Worm (Caenorhabditis elegans) whole organism, L3 larva: ENCODE data around the gene T15H9.4.

Source experiments
- R02D3.7 ChIP-seq: fragments of 150-350 bp; optimal IDR thresholded peaks from 2 replicates; lab custom pipeline; 2014; ENCODE audit warnings: missing biosample characterization, missing genetic modification characterization
- daf-12 ChIP-seq: fragments of 150-350 bp; optimal IDR thresholded peaks from 2 replicates; lab custom pipeline; 2014; ENCODE audit warnings: missing biosample characterization, missing genetic modification reagents, missing genetic modification characterization
- elt-1 ChIP-seq: fragments of 150-350 bp; optimal IDR thresholded peaks from 2 replicates; lab custom pipeline; 2014; ENCODE audit warnings: missing biosample characterization, missing genetic modification characterization
- fkh-10 ChIP-seq: sonication (generic microtip); optimal IDR thresholded peaks from 2 replicates; lab custom pipeline; 2017; ENCODE audit warnings: missing biosample characterization, missing genetic modification reagents, missing genetic modification characterization
- jun-1 ChIP-seq: fragments of 150-350 bp; optimal IDR thresholded peaks from 2 replicates; lab custom pipeline; 2014; ENCODE audit warnings: missing biosample characterization, missing genetic modification reagents, missing genetic modification characterization
- lin-15B ChIP-seq: fragments of 150-350 bp; optimal IDR thresholded peaks from 2 replicates; lab custom pipeline; 2014; ENCODE audit warnings: missing biosample characterization, missing genetic modification characterization
- lin-39 ChIP-seq: fragments of 150-350 bp; optimal IDR thresholded peaks from 2 replicates; lab custom pipeline; 2018; ENCODE audit warnings: missing biosample characterization, missing genetic modification reagents, missing genetic modification characterization
- nfya-1 ChIP-seq: sonication (generic microtip); optimal IDR thresholded peaks from 2 replicates; lab custom pipeline; 2017; ENCODE audit warnings: missing genetic modification characterization, mild to moderate bottlenecking, missing compliant biosample characterization, antibody characterized with exemption, moderate library complexity; ENCODE audit not compliant: insufficient read depth
- nhr-12 ChIP-seq: fragments of 150-350 bp; optimal IDR thresholded peaks from 2 replicates; lab custom pipeline; 2014; ENCODE audit warnings: missing biosample characterization, missing genetic modification characterization
- nhr-67 ChIP-seq: fragments of 150-350 bp; optimal IDR thresholded peaks from 2 replicates; lab custom pipeline; 2014; ENCODE audit warnings: missing biosample characterization, missing genetic modification characterization
- sea-2 ChIP-seq: fragments of 150-350 bp; sonication (generic microtip); optimal IDR thresholded peaks from 4 replicates; lab custom pipeline; 2014; ENCODE audit warnings: missing biosample characterization, missing genetic modification reagents, missing genetic modification characterization
- skn-1 ChIP-seq: fragments of 150-350 bp; optimal IDR thresholded peaks from 2 replicates; lab custom pipeline; 2014; ENCODE audit warnings: missing biosample characterization, missing genetic modification characterization
- tbx-2 ChIP-seq: sonication (generic microtip); optimal IDR thresholded peaks from 2 replicates; lab custom pipeline; 2016; ENCODE audit warnings: mild to moderate bottlenecking, missing genetic modification characterization, missing compliant biosample characterization
- ztf-11 ChIP-seq: fragments of 150-350 bp; optimal IDR thresholded peaks from 2 replicates; lab custom pipeline; 2014; ENCODE audit warnings: missing biosample characterization, missing genetic modification characterization

ce11 chrII:9646122-9646555 is 34.5 kb downstream of the T15H9.4 start:
- no peak for TF ChIP-seq daf-12 (tag; lab: Kevin White, UChicago)
- TF ChIP-seq R02D3.7: peak; percentile 47
- TF ChIP-seq lin-15B (tag; lab: Kevin White, UChicago): peak; percentile 52
- TF ChIP-seq lin-39 (tag; lab: Kevin White, UChicago): peak; percentile 11
- peak; percentile 73 for TF ChIP-seq elt-1 (tag; lab: Kevin White, UChicago)
- peak; percentile 88 for TF ChIP-seq nfya-1 (tag; lab: Kevin White, UChicago)
- TF ChIP-seq fkh-10: no peak
- TF ChIP-seq nhr-12 (tag; lab: Kevin White, UChicago): no peak
- TF ChIP-seq skn-1 (tag; lab: Kevin White, UChicago): no peak
- peak; percentile 30 for TF ChIP-seq tbx-2 (tag; lab: Kevin White, UChicago)
- TF ChIP-seq ztf-11 (tag; lab: Kevin White, UChicago): no peak
- TF ChIP-seq jun-1 (tag; lab: Kevin White, UChicago): peak; percentile 43
- TF ChIP-seq sea-2 (GFP tag; lab: Kevin White, UChicago): no peak
- TF ChIP-seq nhr-67: no peak
